Fruit fly (Drosophila melanogaster): ENCODE measurements around the gene ssp7.

ssp7 gene

dm6 chrX:11144575-11144974 lies 4.5 kb upstream of the ssp7 start:
- no peak for TF ChIP-seq noc (tag; optimal IDR thresholded peaks at IDR 0.05)

- no peak for TF ChIP-seq noc (tag; optimal IDR thresholded peaks at IDR 0.05)
These were observed 3.8 kb upstream of the ssp7 start, which contains the start of gene CG15201 for dm6 chrX:11143820-11144219. Gene CG15201, plus strand, starts transcription at chrX:11144120.

DNA sequence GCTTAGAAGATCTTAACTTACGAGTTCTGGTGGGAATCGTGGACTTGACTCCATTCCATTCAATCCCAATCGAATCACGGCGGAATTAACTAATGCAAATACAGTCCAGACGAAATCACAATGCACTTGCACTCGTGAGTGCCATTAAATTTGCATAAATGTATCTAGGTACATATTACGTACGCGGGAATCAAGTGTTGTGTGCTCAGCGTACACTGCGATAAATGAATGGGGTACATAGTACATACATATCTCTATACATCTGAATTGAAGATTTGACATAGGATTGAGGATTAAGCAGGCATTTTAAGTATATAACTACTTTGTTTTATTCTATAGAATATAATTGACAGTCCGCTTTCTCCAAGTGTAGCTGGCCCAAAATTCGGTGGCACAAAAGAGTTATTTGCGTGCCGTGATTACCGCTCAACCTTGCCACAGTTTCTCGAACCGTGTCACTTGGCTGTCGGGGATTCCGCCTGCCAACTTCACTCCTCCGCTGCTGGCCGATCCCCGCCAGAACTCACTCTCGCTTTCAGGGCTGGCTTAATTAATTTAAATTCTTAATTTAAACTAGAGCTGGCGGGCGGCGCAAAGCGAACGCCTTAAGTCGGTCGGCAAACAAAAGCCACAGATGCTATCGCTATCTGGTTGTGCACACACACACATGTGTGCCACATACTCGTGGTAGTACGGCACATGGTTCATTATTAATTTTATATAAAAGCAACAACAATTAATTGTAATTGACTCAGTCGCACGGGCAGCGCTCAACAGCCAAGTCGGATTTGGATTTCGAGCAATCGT lies 1.9 kb upstream of the ssp7 start, which contains the start of the genes CG15199 and CG15202:
Gene CG15199, minus strand, starts transcription at position 51 of the 807 bp plus-strand sequence.
Gene CG15202, plus strand, starts transcription at position 757 of the 807 bp plus-strand sequence.
- TF ChIP-seq noc (tag; optimal IDR thresholded peaks at IDR 0.05) = no peak

- no peak for TF ChIP-seq noc (tag; optimal IDR thresholded peaks at IDR 0.05)
These were observed 2.4 kb downstream of the ssp7 start, which contains the start of gene CDK2AP1 for dm6 chrX:11137566-11138186. Gene CDK2AP1, plus strand, starts transcription at chrX:11137859.

DNA sequence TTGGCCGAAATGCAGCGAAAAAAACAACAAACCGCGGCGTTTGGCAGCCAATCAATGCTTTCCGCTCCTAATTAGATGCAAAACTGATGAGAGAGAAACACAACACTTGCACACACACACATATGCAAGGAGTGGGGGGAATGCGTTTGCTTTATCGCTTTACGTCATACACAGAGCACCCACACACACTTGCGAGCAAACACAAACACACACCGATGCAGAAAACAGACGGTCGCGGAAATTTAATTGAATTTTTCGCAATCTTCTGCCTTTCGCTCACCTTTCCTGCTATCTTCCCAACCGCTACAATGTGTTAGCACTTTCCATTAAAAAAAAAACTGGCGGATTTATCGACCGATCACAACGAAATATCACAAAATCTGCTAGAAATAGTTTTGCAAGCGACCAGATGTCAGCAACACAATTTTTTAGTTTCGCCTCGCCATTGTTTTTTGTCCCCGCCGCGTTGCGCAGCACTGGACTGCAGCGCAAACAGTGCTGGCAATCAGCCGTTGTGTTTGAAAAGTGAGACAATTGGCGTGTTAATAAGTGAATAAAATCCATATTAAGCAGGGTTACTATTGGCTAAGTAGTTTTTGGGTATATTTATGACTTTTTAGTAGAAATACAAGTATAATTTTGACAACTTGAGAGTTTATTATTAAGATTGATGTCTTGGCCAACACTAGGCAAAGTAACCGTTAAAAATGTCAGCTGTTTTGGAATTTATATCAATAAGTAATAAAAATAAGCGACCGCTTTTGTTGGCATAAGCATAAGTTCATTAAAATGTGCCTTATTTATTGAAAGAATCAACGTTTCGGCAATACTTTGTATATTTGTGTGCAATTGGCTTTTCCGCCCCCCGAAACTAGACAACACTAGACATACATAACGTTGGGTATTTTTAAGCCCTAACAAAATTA lies 3.2 kb downstream of the ssp7 start, which contains the start of gene Klp10A:
Gene Klp10A, minus strand, starts transcription at position 532 of the 926 bp plus-strand sequence.
- TF ChIP-seq noc (tag; optimal IDR thresholded peaks at IDR 0.05) = no peak

- peak; percentile 3 for TF ChIP-seq noc (tag; optimal IDR thresholded peaks at IDR 0.05)
These were observed 4.0 kb downstream of the ssp7 start for dm6 chrX:11135840-11136586.

- TF ChIP-seq noc (tag; optimal IDR thresholded peaks at IDR 0.05) = no peak
These were observed 7.8 kb downstream of the ssp7 start, which contains the start of gene CG44385 for dm6 chrX:11132312-11132711. Gene CG44385, minus strand, starts transcription at chrX:11132412.

- TF ChIP-seq noc (tag; optimal IDR thresholded peaks at IDR 0.05) = no peak
These were observed 11.2 kb downstream of the ssp7 start, which contains the start of gene SrpRalpha for dm6 chrX:11128828-11129227. Gene SrpRalpha, minus strand, starts transcription at chrX:11129087.

dm6 chrX:11124749-11125508 lies 15.1 kb downstream of the ssp7 start, which contains the start of gene Rpt3:
Gene Rpt3, plus strand, starts transcription at chrX:11125101.
- no peak for TF ChIP-seq noc (tag; optimal IDR thresholded peaks at IDR 0.05)

dm6 chrX:11124126-11124748 lies 15.8 kb downstream of the ssp7 start, which contains the start of gene CG11122:
Gene CG11122, minus strand, starts transcription at chrX:11124726.
- no peak for TF ChIP-seq noc (tag; optimal IDR thresholded peaks at IDR 0.05)

DNA sequence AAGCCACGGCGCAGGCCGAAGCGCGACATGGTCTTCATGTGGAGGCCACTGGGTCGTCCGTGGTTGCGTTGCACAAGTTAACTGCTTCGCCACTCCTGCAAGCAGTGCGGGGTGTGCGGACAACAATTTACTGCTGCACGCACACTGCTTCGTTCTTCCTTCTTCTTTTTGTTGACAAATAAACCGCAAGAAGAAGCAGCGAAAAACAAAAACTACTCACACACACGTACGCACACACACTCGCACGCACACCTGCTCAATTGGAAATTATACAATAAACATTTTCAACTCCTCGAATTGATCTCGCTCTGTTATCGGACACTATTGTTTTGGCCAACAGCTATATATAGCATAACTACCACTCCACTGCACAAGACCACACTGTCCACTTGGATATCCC lies 16.5 kb downstream of the ssp7 start:
- no peak for TF ChIP-seq noc (tag; optimal IDR thresholded peaks at IDR 0.05)

dm6 chrX:11109670-11110069 lies 30.4 kb downstream of the ssp7 start:
- TF ChIP-seq noc (tag; optimal IDR thresholded peaks at IDR 0.05) = no peak

DNA sequence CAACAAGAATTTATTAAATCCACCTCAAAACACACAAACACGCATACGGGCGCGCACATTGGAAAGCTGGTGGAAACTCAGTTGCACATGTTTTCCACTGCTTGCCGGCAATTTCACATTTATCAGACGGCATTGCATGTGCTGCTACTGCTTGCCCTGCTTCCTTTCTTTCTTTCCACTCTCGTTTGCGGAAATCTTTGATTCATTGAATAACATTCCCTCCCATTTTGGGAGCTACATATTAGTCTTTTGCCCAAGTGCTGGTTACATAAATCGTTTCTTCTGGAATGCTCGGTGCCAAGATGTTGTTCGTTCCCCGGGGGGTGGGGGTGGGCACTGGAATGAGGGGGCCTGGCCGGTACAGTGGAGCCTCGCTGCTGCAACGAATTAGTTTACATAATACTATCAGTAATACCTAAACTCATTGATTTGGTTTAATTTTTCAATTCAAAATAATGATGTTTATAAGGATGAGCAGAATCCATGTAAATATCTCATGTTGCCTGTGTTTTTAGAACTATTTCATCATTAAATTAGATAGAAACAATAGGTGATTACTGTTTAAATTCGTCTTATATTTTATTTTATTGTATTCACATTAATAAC lies 31.1 kb downstream of the ssp7 start:
- TF ChIP-seq noc (tag; optimal IDR thresholded peaks at IDR 0.05) = no peak

All from whole organism, larva.